Worm (Caenorhabditis elegans): ENCODE results near the gene K07F5.12.
A peak's percentile ranks its signal among the peaks of the same experiment; 100 is the strongest.
"Not testable (repeated sequence)": the region's sequence is repeated elsewhere in the genome, so short reads cannot be mapped to it uniquely, and the experiment has no call there.

K07F5.12 gene

ce11 chrIV:9855712-9856111 is at the start of gene K07F5.12:
TSS of gene K07F5.12 (plus strand) at chrIV:9856012.
- TF ChIP-seq W03F9.2 (tag; optimal IDR thresholded peaks at IDR 0.05) (no peak), dao-5 (tag; optimal IDR thresholded peaks at IDR 0.05) (no peak), him-1 (tag; optimal IDR thresholded peaks at IDR 0.05) (no peak)

DNA sequence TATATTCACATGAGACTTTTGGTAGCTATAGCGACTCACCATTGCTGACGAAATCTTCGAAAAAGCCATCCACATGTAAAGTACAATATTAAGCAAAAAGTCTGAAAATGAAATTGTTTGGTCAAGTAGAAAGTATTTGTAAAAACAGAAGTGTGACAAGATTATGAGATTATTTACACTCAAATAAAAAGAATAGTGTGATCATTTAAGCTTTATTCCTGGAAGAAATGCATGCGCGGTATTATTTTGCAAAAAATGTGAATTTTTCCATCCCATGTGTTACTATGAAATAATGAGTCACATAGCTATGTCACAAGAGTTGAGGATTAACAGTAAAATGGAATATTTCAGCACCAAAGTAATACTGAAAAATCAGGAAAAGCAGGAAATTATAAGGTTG is 45.2 kb upstream of the K07F5.12 start, which contains the start of gene dct-15:
dct-15 (minus strand) TSS at position 101 of the 400 bp plus-strand sequence.
- TF ChIP-seq dao-5 (tag; optimal IDR thresholded peaks at IDR 0.05) (no peak), W03F9.2 (tag; optimal IDR thresholded peaks at IDR 0.05) (no peak), him-1 (tag; optimal IDR thresholded peaks at IDR 0.05) (no peak)

- TF ChIP-seq W03F9.2 (tag; optimal IDR thresholded peaks at IDR 0.05) (no peak), dao-5 (tag; optimal IDR thresholded peaks at IDR 0.05) (no peak), him-1 (tag; optimal IDR thresholded peaks at IDR 0.05) (no peak)
Observed at ce11 chrIV:9811487-9811886, 44.3 kb upstream of the K07F5.12 start.

ce11 chrIV:9815432-9815831 is 40.4 kb upstream of the K07F5.12 start, which contains the start of gene egl-20:
TSS of gene egl-20 (minus strand) at chrIV:9815532.
- TF ChIP-seq him-1 (tag; optimal IDR thresholded peaks at IDR 0.05) (no peak), dao-5 (tag; optimal IDR thresholded peaks at IDR 0.05) (no peak), W03F9.2 (tag; optimal IDR thresholded peaks at IDR 0.05) (no peak)

ce11 chrIV:9821621-9822020 is 34.2 kb upstream of the K07F5.12 start, which contains the start of gene col-123:
TSS of gene col-123 (plus strand) at chrIV:9821921.
- TF ChIP-seq him-1 (tag; optimal IDR thresholded peaks at IDR 0.05) (no peak), dao-5 (tag; optimal IDR thresholded peaks at IDR 0.05) (no peak), W03F9.2 (tag; optimal IDR thresholded peaks at IDR 0.05) (no peak)

ce11 chrIV:9822585-9822984 is 33.2 kb upstream of the K07F5.12 start:
- TF ChIP-seq dao-5 (tag; optimal IDR thresholded peaks at IDR 0.05), result no peak
- TF ChIP-seq W03F9.2 (tag; optimal IDR thresholded peaks at IDR 0.05), result no peak
- no peak for TF ChIP-seq him-1 (tag; optimal IDR thresholded peaks at IDR 0.05)

DNA sequence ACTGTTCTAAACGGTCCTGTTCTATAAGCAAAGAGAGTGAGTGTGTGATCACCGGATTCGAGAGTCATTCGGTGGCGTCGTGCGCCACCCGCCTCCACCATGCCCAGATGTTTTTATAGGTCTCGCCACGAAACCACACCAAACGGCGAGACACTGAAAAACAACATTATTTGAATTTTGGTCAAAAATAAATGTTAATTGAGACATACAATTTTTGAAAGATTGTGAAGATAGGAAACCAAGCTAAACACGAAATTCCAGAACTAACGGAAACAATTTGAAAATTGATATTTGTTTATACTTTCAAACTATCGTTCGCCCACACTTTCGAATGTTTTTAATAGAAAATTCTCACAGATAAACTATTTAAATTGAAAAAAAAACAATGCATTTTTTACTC is 31.3 kb upstream of the K07F5.12 start, which contains the start of gene catp-6:
catp-6 (minus strand) TSS at position 101 of the 400 bp plus-strand sequence.
- TF ChIP-seq W03F9.2 (tag; optimal IDR thresholded peaks at IDR 0.05), result no peak
- TF ChIP-seq him-1 (tag; optimal IDR thresholded peaks at IDR 0.05), result no peak
- TF ChIP-seq dao-5 (tag; optimal IDR thresholded peaks at IDR 0.05), result no peak

- no peak for TF ChIP-seq dao-5 (tag; optimal IDR thresholded peaks at IDR 0.05)
- peak; percentile 48 for TF ChIP-seq W03F9.2 (tag; optimal IDR thresholded peaks at IDR 0.05)
Observed at ce11 chrIV:9825196-9825744, 30.5 kb upstream of the K07F5.12 start, which contains the start of gene mtr-4. TSS of gene mtr-4 (plus strand) at chrIV:9825694.

DNA sequence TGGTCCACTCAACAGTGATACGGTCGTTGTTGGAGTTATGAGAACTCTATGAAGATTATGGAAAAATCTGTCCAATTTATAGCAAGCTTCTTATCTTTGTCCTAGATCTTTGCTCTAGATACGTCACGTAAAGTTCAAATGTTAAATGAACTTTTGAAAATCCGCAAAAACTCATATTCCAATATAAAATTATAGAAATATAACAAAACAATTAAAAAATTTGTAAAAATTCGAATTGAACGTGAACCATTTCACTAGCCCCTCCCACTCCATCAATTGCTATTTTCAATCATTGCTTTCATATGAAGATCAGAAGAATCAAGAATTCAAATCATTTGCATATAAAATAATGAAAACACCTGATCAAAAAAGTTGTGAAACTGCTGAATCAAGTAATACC is 23.2 kb upstream of the K07F5.12 start, which contains the start of gene kin-21:
kin-21 (plus strand) TSS at position 301 of the 400 bp plus-strand sequence.
- TF ChIP-seq dao-5 (tag; optimal IDR thresholded peaks at IDR 0.05), result no peak
- TF ChIP-seq W03F9.2 (tag; optimal IDR thresholded peaks at IDR 0.05), result no peak
- TF ChIP-seq him-1 (tag; optimal IDR thresholded peaks at IDR 0.05), result no peak

DNA sequence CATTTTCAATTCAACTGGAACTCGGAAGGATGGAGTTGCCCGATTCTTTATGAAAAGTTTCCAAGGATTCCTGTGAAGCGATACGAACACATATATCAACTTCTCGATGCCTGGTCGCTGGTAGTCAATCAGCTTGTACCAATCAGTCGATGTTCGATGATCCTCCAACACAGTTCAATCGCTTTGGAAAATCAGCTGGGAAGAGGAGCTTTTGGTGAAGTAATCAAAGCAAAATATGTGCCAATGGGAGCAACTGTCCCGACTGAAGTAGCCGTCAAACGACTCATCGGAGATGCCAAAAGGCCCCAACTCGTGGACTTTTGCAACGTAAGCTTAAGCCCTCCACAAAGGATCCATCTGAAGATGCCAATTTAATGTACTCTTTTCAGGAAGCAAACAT is 22.5 kb upstream of the K07F5.12 start:
- TF ChIP-seq W03F9.2 (tag; optimal IDR thresholded peaks at IDR 0.05) (no peak), him-1 (tag; optimal IDR thresholded peaks at IDR 0.05) (no peak), dao-5 (tag; optimal IDR thresholded peaks at IDR 0.05) (no peak)

DNA sequence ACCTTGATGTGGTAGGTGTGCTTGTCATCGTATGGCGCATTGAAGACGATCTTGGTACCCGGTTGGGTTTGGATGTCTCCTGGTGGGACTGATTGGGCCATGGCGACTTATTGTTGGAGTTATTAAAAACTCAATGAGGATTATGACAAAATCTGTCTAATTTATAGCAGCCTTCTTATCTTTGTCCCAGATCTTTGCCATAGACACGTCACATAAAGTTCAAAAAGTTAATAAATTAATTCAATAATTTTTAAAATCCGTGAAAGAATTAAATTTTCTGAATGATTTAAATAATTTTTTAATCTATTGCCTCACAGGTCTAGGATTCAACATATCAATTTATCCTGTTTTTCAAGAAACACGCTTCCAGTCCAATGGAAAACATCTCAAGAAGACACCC is 19.5 kb upstream of the K07F5.12 start, which contains the start of gene msp-81:
msp-81 (minus strand) TSS at position 101 of the 400 bp plus-strand sequence.
- no peak for TF ChIP-seq dao-5 (tag; optimal IDR thresholded peaks at IDR 0.05)
- no peak for TF ChIP-seq W03F9.2 (tag; optimal IDR thresholded peaks at IDR 0.05)
- TF ChIP-seq him-1 (tag; optimal IDR thresholded peaks at IDR 0.05), result no peak

ce11 chrIV:9837349-9837748 is 18.5 kb upstream of the K07F5.12 start, which contains the start of gene msp-10:
TSS of gene msp-10 (plus strand) at chrIV:9837649.
- not testable (repeated sequence) for TF ChIP-seq W03F9.2, dao-5, him-1 (tag; optimal IDR thresholded peaks at IDR 0.05)

ce11 chrIV:9840984-9841590 is 14.7 kb upstream of the K07F5.12 start, which contains the start of the genes kin-24 and msp-56:
TSS of gene kin-24 (minus strand) at chrIV:9841084.
TSS of gene msp-56 (plus strand) at chrIV:9841540.
- TF ChIP-seq dao-5 (tag; optimal IDR thresholded peaks at IDR 0.05), result no peak
- TF ChIP-seq him-1 (tag; optimal IDR thresholded peaks at IDR 0.05), result no peak
- no peak for TF ChIP-seq W03F9.2 (tag; optimal IDR thresholded peaks at IDR 0.05)

ce11 chrIV:9842071-9842470 is 13.7 kb upstream of the K07F5.12 start, which contains the start of gene K07F5.17:
TSS of gene K07F5.17 (plus strand) at chrIV:9842371.
- no peak for TF ChIP-seq W03F9.2 (tag; optimal IDR thresholded peaks at IDR 0.05)
- TF ChIP-seq dao-5 (tag; optimal IDR thresholded peaks at IDR 0.05), result no peak
- no peak for TF ChIP-seq him-1 (tag; optimal IDR thresholded peaks at IDR 0.05)
